Fruit fly (Drosophila melanogaster): Measurements from ENCODE around the gene Qtzl.
"Not testable (repeated sequence)": the region's sequence is repeated elsewhere in the genome, so short reads cannot be mapped to it uniquely, and the experiment has no call there.

Qtzl gene

dm6 chr2L:11977721-11978120 lies 17.8 kb upstream of the Qtzl start:
- TF ChIP-seq noc (tag; optimal IDR thresholded peaks at IDR 0.05): no peak

DNA sequence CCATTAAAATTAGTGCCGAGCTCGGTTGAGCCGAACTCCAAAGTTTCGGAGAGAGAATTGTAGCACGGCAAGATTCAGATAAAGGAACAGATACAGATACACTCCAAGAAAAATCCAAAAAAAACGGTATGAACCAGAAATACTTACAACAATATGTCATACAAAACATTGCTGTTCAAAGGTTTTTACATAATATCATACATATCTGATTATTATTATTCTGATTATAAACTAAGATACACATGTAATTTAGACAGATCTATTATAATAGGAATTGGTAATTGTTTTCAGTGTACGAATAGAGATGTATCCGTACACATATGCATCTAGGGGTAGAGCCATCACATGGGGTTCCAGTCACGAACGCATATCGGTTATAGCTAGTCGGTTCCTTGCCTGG lies 15.5 kb upstream of the Qtzl start:
- TF ChIP-seq noc (tag; optimal IDR thresholded peaks at IDR 0.05): no peak

DNA sequence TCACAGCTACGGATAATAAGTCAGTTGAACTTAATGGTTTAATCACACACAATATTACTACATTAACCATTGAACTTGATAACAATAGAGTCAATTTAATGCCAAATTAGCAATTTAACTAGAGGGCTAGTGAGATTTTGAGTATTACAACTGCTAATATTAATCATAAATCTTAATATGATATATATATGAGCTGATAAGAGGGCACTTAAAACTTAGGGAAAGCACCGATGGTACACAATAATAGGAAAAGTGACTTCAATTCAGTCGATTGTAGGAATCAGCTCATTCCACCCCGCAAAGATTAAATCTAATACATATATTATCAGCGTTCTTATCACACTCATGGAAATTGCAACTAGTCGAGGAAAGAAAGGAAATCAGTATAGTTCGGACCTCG lies 14.3 kb upstream of the Qtzl start, which contains the start of gene CG16965:
Gene CG16965 (plus strand): TSS at position 382 of the 400 bp plus-strand sequence.
- TF ChIP-seq noc (tag; optimal IDR thresholded peaks at IDR 0.05): no peak

dm6 chr2L:11987945-11988344 lies 7.6 kb upstream of the Qtzl start, which contains the start of the genes CG6686 and CG34163:
Gene CG6686 (minus strand): TSS chr2L:11988039.
Gene CG34163 (plus strand): TSS chr2L:11988270.
- TF ChIP-seq noc (tag; optimal IDR thresholded peaks at IDR 0.05): no peak

- no peak for TF ChIP-seq noc (tag; optimal IDR thresholded peaks at IDR 0.05)
Measured at dm6 chr2L:11989210-11989609, 6.3 kb upstream of the Qtzl start.

- TF ChIP-seq noc (tag; optimal IDR thresholded peaks at IDR 0.05): no peak
Measured at dm6 chr2L:11989729-11990128, 5.8 kb upstream of the Qtzl start, which contains the start of the genes zuc and dgt2. Gene zuc (minus strand): TSS chr2L:11989882. Gene dgt2 (plus strand): TSS chr2L:11989936.

DNA sequence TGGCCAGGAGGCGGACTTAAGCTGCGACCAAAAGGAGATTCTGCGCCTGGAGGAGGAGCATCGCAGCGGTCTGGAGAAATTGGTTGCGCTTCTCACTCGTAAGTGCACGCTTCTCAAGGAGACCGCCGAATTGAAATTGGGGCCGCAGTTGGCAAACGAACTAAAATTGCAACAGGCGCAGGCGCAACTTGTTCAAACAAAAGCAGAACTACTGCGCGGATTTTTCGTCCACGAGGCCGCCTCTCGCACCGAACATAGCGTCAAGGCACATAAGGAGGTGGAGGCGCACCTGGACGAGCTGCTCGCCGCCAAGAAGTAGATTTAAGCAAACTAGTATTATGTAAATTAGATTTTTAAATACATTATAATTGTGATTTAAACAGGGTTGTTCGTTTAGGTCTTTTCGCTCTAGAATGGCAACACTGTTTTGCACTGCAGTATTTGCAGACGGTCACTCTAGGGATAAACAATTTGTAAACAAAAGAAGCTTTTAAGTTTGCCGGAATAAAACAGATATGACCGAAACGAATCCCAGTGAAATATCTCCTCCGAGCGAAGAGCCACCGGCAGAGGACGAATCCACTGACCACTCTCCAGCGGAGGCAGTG lies 5.0 kb upstream of the Qtzl start, which contains the start of gene escl:
Gene escl (plus strand): TSS at position 470 of the 608 bp plus-strand sequence.
- TF ChIP-seq noc (tag; optimal IDR thresholded peaks at IDR 0.05): no peak

DNA sequence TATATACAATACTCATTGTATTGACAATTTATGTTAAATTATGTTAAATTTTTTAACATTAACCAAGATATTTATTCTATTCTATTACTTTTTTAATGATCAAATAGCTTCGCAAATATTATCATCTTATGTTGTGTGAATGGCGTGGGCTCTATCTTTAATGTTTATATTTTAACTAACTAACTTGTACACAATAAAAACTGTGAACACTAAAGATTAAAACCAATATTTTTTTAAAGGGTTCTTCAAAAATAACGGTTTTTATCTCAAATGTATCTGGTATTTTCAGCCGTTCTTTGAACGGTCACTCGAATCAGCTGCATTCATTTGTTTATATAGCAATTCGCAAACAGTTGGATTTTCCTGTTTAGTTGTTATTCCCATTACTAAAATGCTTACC lies 2.9 kb upstream of the Qtzl start, which contains the start of gene Ada1-2:
Gene Ada1-2 (plus strand): TSS at position 301 of the 400 bp plus-strand sequence.
- not testable (repeated sequence) for TF ChIP-seq noc (tag; optimal IDR thresholded peaks at IDR 0.05)

DNA sequence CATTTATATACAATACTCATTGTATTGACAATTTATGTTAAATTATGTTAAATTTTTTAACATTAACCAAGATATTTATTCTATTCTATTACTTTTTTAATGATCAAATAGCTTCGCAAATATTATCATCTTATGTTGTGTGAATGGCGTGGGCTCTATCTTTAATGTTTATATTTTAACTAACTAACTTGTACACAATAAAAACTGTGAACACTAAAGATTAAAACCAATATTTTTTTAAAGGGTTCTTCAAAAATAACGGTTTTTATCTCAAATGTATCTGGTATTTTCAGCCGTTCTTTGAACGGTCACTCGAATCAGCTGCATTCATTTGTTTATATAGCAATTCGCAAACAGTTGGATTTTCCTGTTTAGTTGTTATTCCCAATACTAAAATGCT lies 969 bp downstream of the Qtzl start, which contains the start of gene Ada1-1:
Gene Ada1-1 (plus strand): TSS at position 301 of the 400 bp plus-strand sequence.
- not testable (repeated sequence) for TF ChIP-seq noc (tag; optimal IDR thresholded peaks at IDR 0.05)

DNA sequence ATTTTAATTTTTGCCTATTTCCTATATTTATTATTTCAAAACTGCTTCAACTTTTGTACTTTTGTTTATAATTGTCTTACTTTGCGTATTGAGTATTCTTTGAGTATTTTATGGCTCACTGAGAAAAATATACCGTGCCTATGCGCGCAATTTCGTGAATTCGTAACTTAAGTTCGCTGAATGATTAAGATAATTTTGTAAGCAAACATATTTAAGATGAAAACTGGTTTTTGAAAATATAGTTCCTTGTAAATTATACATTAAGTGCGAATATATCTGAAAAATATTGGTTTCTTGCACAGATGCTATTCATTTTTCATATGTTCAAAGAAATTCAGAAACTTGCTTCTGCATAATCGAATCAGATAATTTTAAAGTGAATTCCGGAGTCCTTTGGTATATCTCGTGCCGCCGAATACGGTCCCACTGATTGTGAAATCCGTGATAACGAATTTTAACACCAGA lies 3.7 kb downstream of the Qtzl start, which contains the start of the genes CG18787 and Nfs1:
Gene CG18787 (minus strand): TSS at position 101 of the 465 bp plus-strand sequence.
Gene Nfs1 (plus strand): TSS at position 415 of the 465 bp plus-strand sequence.
- not testable (repeated sequence) for TF ChIP-seq noc (tag; optimal IDR thresholded peaks at IDR 0.05)

- TF ChIP-seq noc (tag; optimal IDR thresholded peaks at IDR 0.05): no peak
Measured at dm6 chr2L:12001132-12001531, 5.6 kb downstream of the Qtzl start.

DNA sequence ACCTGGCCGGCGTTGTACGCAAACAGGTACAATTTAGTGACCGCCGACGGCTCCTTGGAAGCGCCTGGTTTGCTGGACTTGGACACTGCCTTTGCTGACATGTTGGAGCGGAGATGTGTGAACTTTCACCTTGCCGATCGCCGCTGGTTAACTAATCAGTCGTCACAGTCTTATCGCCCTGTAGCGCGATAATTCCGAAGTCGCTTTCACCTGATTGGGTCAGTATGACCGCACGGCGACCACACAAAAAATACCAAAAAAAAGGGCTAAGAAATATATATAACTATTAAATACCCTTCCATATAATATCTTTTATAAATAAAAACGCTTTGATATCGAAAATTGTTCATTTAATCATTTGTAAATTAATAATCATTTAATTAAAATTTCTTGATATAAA lies 6.5 kb downstream of the Qtzl start, which contains the start of gene Hacd1:
Gene Hacd1 (minus strand): TSS at position 216 of the 400 bp plus-strand sequence.
- peak; percentile 36 for TF ChIP-seq noc (tag; optimal IDR thresholded peaks at IDR 0.05)

dm6 chr2L:12002922-12003791 lies 7.6 kb downstream of the Qtzl start:
- TF ChIP-seq noc (tag; optimal IDR thresholded peaks at IDR 0.05): peak; percentile 60

DNA sequence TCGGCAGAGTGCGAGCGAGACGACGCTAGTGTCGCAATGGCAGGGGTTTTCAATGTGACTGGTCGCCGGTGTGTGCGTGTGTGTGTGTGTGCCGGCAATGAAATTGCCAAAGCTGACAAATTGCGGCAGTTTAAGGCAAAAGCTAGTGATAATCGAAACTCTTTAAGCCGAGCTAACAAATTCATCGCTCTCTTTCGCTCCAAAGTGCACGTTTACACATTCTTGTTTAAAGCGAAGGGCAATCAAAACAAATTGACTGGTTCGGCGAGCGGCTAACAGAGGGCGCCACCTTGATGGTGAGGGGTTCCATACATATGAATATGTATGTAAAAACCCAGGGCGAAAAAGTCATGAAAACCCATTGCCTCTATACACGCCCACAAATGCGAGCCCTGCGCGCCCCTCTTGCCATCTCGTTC lies 8.3 kb downstream of the Qtzl start:
- TF ChIP-seq noc (tag; optimal IDR thresholded peaks at IDR 0.05): peak; percentile 78

- peak; percentile 42 for TF ChIP-seq noc (tag; optimal IDR thresholded peaks at IDR 0.05)
Measured at dm6 chr2L:12004211-12004979, 8.9 kb downstream of the Qtzl start.
